Fruit fly (Drosophila melanogaster): ENCODE results near the gene Arts.

Gene Arts

dm6 chr3L:16647578-16648113 lies 45.0 kb downstream of the Arts start, which contains the start of gene Abl (continued):
- TF ChIP-seq CG14667 (GFP tag; IDR thresholded peaks at IDR 0.05) (no peak), jumu (GFP tag; optimal IDR thresholded peaks at IDR 0.05) (peak; percentile 84), CG8924 (tag; optimal IDR thresholded peaks at IDR 0.05) (peak; percentile 47), CG17568 (GFP tag; optimal IDR thresholded peaks at IDR 0.05) (no peak), shn (GFP tag; optimal IDR thresholded peaks at IDR 0.05) (peak; percentile 68), NC2α (GFP tag; optimal IDR thresholded peaks at IDR 0.05) (peak; percentile 60), NK7.1 (GFP tag; optimal IDR thresholded peaks at IDR 0.05) (peak; percentile 60), CG15011 (GFP tag; optimal IDR thresholded peaks at IDR 0.05) (no peak), CG2199 (GFP tag; IDR thresholded peaks at IDR 0.05) (peak; percentile 54; the same call in 1 of the 3 replicates), Pdp1 (GFP tag; optimal IDR thresholded peaks at IDR 0.05) (peak; percentile 68 to 81), CG3995 (GFP tag; optimal IDR thresholded peaks at IDR 0.05) (peak; percentile 28), CG34224 (GFP tag; IDR thresholded peaks at IDR 0.05; ENCODE audit: partially characterized antibody) (peak; percentile 64), CG18599 (GFP tag; optimal IDR thresholded peaks at IDR 0.05) (peak; percentile 78), CG11085 (GFP tag; IDR thresholded peaks at IDR 0.05) (0 out of 2 replicates have a peak, but pooled peaks have one; percentile 33), CG5245 (GFP tag; optimal IDR thresholded peaks at IDR 0.05) (peak; percentile 5), inv (GFP tag; IDR thresholded peaks at IDR 0.05; ENCODE audit: partially characterized antibody) (peak; percentile 73; the same call in 1 of the 2 replicates), CG1529 (GFP tag; optimal IDR thresholded peaks at IDR 0.05) (no peak), Elba2 (GFP tag; optimal IDR thresholded peaks at IDR 0.05) (peak; percentile 84)

DNA sequence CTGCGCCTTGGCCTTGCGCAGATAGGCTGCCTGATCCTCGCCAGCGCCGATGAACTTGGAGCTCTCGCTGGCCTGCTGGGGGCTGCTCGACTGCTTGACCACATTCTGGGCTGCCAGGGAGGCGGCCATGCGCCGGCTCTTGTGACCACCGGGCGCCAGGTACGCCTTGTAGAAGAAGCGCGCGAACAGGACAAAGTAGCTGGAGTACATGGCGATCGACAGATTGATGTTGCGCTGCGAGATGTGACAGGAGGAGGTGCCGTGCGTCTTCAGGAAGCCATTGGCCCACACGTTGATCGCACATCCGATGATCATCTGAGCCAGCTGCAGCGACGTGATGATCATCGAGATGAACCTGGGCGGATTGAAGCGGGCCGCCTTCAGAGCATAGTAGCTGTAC lies 47.4 kb downstream of the Arts start:
- TF ChIP-seq CG11456 (GFP tag; IDR thresholded peaks at IDR 0.05) (0 out of 3 replicates have a peak, but pooled peaks have one; percentile 43), Spps (tag; optimal IDR thresholded peaks at IDR 0.05) (no peak), cato (GFP tag; optimal IDR thresholded peaks at IDR 0.05; ENCODE audit: borderline replicate concordance) (no peak), hb (GFP tag; IDR thresholded peaks at IDR 0.05; ENCODE audit: partially characterized antibody) (0 out of 3 replicates have a peak, but pooled peaks have one; percentile 14), crp (GFP tag; optimal IDR thresholded peaks at IDR 0.05) (no peak), D19A (tag; optimal IDR thresholded peaks at IDR 0.05) (no peak), ssp (GFP tag; IDR thresholded peaks at IDR 0.05) (no peak), sens (GFP tag) (peak; percentile 7), bowl (GFP tag; IDR thresholded peaks at IDR 0.05) (0 out of 2 replicates have a peak, but pooled peaks have one; percentile 23), Eip74EF (GFP tag; optimal IDR thresholded peaks at IDR 0.05) (no peak), Ets65A (GFP tag) (peak; percentile 68), CG5953 (GFP tag; IDR thresholded peaks at IDR 0.05) (0 out of 2 replicates have a peak, but pooled peaks have one; percentile 16), Med (GFP tag) (peak; percentile 60), CG9932 (GFP tag; IDR thresholded peaks at IDR 0.05) (no peak)

dm6 chr3L:16651127-16651526 lies 48.5 kb downstream of the Arts start:
- TF ChIP-seq twi (tag; optimal IDR thresholded peaks at IDR 0.05): no peak
- no peak for TF ChIP-seq wek (GFP tag; optimal IDR thresholded peaks at IDR 0.05)
- TF ChIP-seq grn (GFP tag; optimal IDR thresholded peaks at IDR 0.05): no peak
- no peak for TF ChIP-seq CG6272 (GFP tag; IDR thresholded peaks at IDR 0.05)
- TF ChIP-seq kni (GFP tag; optimal IDR thresholded peaks at IDR 0.05): no peak
- peak; percentile 72 for TF ChIP-seq Med (GFP tag)
- 0 out of 2 replicates have a peak, but pooled peaks have one; percentile 22 for TF ChIP-seq CG43689 (GFP tag; IDR thresholded peaks at IDR 0.05)
- no peak for TF ChIP-seq Meics (GFP tag; optimal IDR thresholded peaks at IDR 0.05)
- 0 out of 2 replicates have a peak, but pooled peaks have one; percentile 32 for TF ChIP-seq CG5953 (GFP tag; IDR thresholded peaks at IDR 0.05)
- no peak for TF ChIP-seq CG11504 (tag; optimal IDR thresholded peaks at IDR 0.05)
- no peak for TF ChIP-seq D19B (GFP tag; optimal IDR thresholded peaks at IDR 0.05)
- TF ChIP-seq chm (GFP tag; IDR thresholded peaks at IDR 0.05): no peak
- no peak for TF ChIP-seq CkIIα-i1 (GFP tag; IDR thresholded peaks at IDR 0.05)
- TF ChIP-seq pnt (GFP tag; optimal IDR thresholded peaks at IDR 0.05): no peak
- TF ChIP-seq shn (GFP tag; optimal IDR thresholded peaks at IDR 0.05): no peak
- no peak for TF ChIP-seq sens-2 (GFP tag; IDR thresholded peaks at IDR 0.05)
- TF ChIP-seq CG3847 (GFP tag; IDR thresholded peaks at IDR 0.05): 0 out of 2 replicates have a peak, but pooled peaks have one; percentile 11
- TF ChIP-seq Sry-δ (GFP tag; optimal IDR thresholded peaks at IDR 0.05): no peak
- no peak for TF ChIP-seq CG16779 (GFP tag; IDR thresholded peaks at IDR 0.05)
- 0 out of 3 replicates have a peak, but pooled peaks have one; percentile 16 for TF ChIP-seq dysf (GFP tag; IDR thresholded peaks at IDR 0.05)

Measured in whole organism, embryonic.